Worm (Caenorhabditis elegans): ENCODE results near the gene clec-265.

ce11 chrX:3003703-3004102 is 27.9 kb upstream of the clec-265 start, which contains the start of gene Y41G9A.6:
- no peak for TF ChIP-seq dao-5 (tag; optimal IDR thresholded peaks at IDR 0.05)
- TF ChIP-seq W03F9.2 (tag; optimal IDR thresholded peaks at IDR 0.05), result no peak

Data from whole organism, L4/young adult.